Fruit fly (Drosophila melanogaster) whole organism, embryonic: ENCODE results near the gene CG15641.

Experiments used
- Awh ChIP-seq: fragments of 200-800 bp; sonication (Bioruptor generic); IDR thresholded peaks from 2 replicates; pipeline ENCODE4, ENCODE4 v1.3.6; 2022; ENCODE audit warnings: missing biosample characterization, missing genetic modification characterization
- B-H2 ChIP-seq: fragments of 200-800 bp; sonication (Bioruptor generic); optimal IDR thresholded peaks from 2 replicates; lab custom pipeline; 2018; ENCODE audit warnings: missing biosample characterization, mild to moderate bottlenecking, missing genetic modification characterization
- CG10209 ChIP-seq: fragments of 200-800 bp; sonication (Bioruptor generic); optimal IDR thresholded peaks from 3 replicates; lab custom pipeline; 2017; ENCODE audit warnings: missing biosample characterization, mild to moderate bottlenecking, missing genetic modification characterization, missing genetic modification reagents
- CG10321 ChIP-seq: fragments of 200-800 bp; sonication (Bioruptor generic); IDR thresholded peaks from 2 replicates; pipeline ENCODE4 v1.3.6; 2022; ENCODE audit warnings: missing biosample characterization, missing genetic modification characterization
- CG12219 ChIP-seq: fragments of 200-800 bp; sonication (Bioruptor generic); optimal IDR thresholded peaks from 3 replicates; lab custom pipeline; 2018; ENCODE audit warnings: missing biosample characterization, mild to moderate bottlenecking, missing genetic modification characterization
- CG14667 ChIP-seq: fragments of 200-800 bp; sonication (Bioruptor generic); IDR thresholded peaks from 2 replicates; pipeline ENCODE4 v1.3.6; 2022; ENCODE audit warnings: missing biosample characterization, missing genetic modification characterization
- CG17186 ChIP-seq: fragments of 200-800 bp; sonication (Bioruptor generic); optimal IDR thresholded peaks from 3 replicates; lab custom pipeline; 2017; ENCODE audit warnings: missing biosample characterization, missing genetic modification reagents, missing genetic modification characterization
- CG17385 ChIP-seq: fragments of 200-800 bp; sonication (Bioruptor generic); optimal IDR thresholded peaks from 3 replicates; lab custom pipeline; 2018; ENCODE audit warnings: missing biosample characterization, mild to moderate bottlenecking, missing genetic modification characterization
- CG18262 ChIP-seq: fragments of 200-800 bp; optimal IDR thresholded peaks from 3 replicates; lab custom pipeline; 2019; ENCODE audit warnings: missing biosample characterization, mild to moderate bottlenecking, missing genetic modification characterization, moderate library complexity
- CG2129 ChIP-seq: fragments of 200-800 bp; sonication (Bioruptor generic); IDR thresholded peaks from 2 replicates; pipeline ENCODE4 v1.3.6; 2022; ENCODE audit warnings: missing biosample characterization, missing genetic modification characterization; ENCODE audit not compliant: partially characterized antibody
- CG32532 ChIP-seq: fragments of 200-800 bp; sonication (Bioruptor generic); IDR thresholded peaks from 2 replicates; pipeline ENCODE4 v1.3.6; 2022; ENCODE audit warnings: missing biosample characterization, missing genetic modification characterization
- CG32772 ChIP-seq: fragments of 200-800 bp; sonication (Bioruptor generic); IDR thresholded peaks from 2 replicates; pipeline ENCODE4 v1.3.6; 2022; ENCODE audit warnings: missing biosample characterization, missing genetic modification characterization
- CG3407 ChIP-seq: fragments of 200-800 bp; sonication (Bioruptor generic); optimal IDR thresholded peaks from 2 replicates; lab custom pipeline; 2018; ENCODE audit warnings: missing biosample characterization, mild to moderate bottlenecking, missing genetic modification characterization
- CG4707 ChIP-seq: fragments of 200-800 bp; sonication (Bioruptor generic); optimal IDR thresholded peaks from 2 replicates; lab custom pipeline; 2018; ENCODE audit warnings: missing biosample characterization, mild to moderate bottlenecking, missing genetic modification characterization, moderate library complexity
- CG6254 ChIP-seq: fragments of 200-800 bp; sonication (Bioruptor generic); optimal IDR thresholded peaks from 3 replicates; lab custom pipeline; 2017; ENCODE audit warnings: mild to moderate bottlenecking, missing biosample characterization, missing genetic modification reagents, missing genetic modification characterization
- CG6683 ChIP-seq: fragments of 200-800 bp; sonication (Bioruptor generic); optimal IDR thresholded peaks from 2 replicates; lab custom pipeline; 2017; ENCODE audit warnings: missing biosample characterization, mild to moderate bottlenecking, missing genetic modification characterization, missing genetic modification reagents
- CG7786 ChIP-seq: fragments of 200-800 bp; sonication (Bioruptor generic); optimal IDR thresholded peaks from 2 replicates; lab custom pipeline; 2016; ENCODE audit warnings: missing biosample characterization, missing genetic modification characterization
- CG7963 ChIP-seq: fragments of 200-800 bp; sonication (Bioruptor generic); IDR thresholded peaks from 3 replicates; pipeline ENCODE4 v1.3.6; 2022; ENCODE audit warnings: missing biosample characterization, missing genetic modification characterization; ENCODE audit not compliant: partially characterized antibody
- CG8089 ChIP-seq: fragments of 200-800 bp; sonication (Bioruptor generic); optimal IDR thresholded peaks from 3 replicates; lab custom pipeline; 2016; ENCODE audit warnings: missing biosample characterization, missing genetic modification characterization
- CG8944 ChIP-seq: fragments of 200-800 bp; sonication (Bioruptor generic); optimal IDR thresholded peaks from 3 replicates; lab custom pipeline; 2016; ENCODE audit warnings: missing biosample characterization, missing genetic modification characterization
- CG9876 ChIP-seq: fragments of 200-800 bp; sonication (Bioruptor generic); optimal IDR thresholded peaks from 2 replicates; lab custom pipeline; 2016; ENCODE audit warnings: missing biosample characterization, missing genetic modification characterization
- Dip3 ChIP-seq: fragments of 200-800 bp; sonication (Bioruptor generic); optimal IDR thresholded peaks from 3 replicates; lab custom pipeline; 2016; ENCODE audit warnings: missing biosample characterization, missing genetic modification characterization
- Fer2 ChIP-seq: fragments of 200-800 bp; sonication (Bioruptor generic); optimal IDR thresholded peaks from 2 replicates; lab custom pipeline; 2018; ENCODE audit warnings: missing biosample characterization, mild to moderate bottlenecking, missing genetic modification characterization, moderate library complexity
- Gug ChIP-seq: fragments of 200-800 bp; sonication (Bioruptor generic); IDR thresholded peaks from 4 replicates; pipeline ENCODE4 v1.3.6; 2022; ENCODE audit warnings: missing biosample characterization, missing genetic modification characterization
- Hand ChIP-seq: fragments of 200-800 bp; sonication (Bioruptor generic); optimal IDR thresholded peaks from 2 replicates; lab custom pipeline; 2017; ENCODE audit warnings: mild to moderate bottlenecking, missing biosample characterization, missing genetic modification reagents, missing genetic modification characterization
- Hmr ChIP-seq: fragments of 200-800 bp; sonication (Bioruptor generic); optimal IDR thresholded peaks from 3 replicates; lab custom pipeline; 2017; ENCODE audit warnings: mild to moderate bottlenecking, missing biosample characterization, missing genetic modification reagents, missing genetic modification characterization
- Hmx ChIP-seq: fragments of 200-800 bp; sonication (Bioruptor generic); optimal IDR thresholded peaks from 2 replicates; lab custom pipeline; 2016; ENCODE audit warnings: missing biosample characterization, missing genetic modification characterization
- Kr ChIP-seq: fragments of 200-800 bp; sonication (Bioruptor generic); optimal IDR thresholded peaks from 2 replicates; lab custom pipeline; 2017; ENCODE audit warnings: missing biosample characterization, mild to moderate bottlenecking, missing genetic modification characterization
- Lim3 ChIP-seq: fragments of 200-800 bp; sonication (Bioruptor generic); IDR thresholded peaks from 2 replicates; pipeline ENCODE4 v1.3.6; 2022; ENCODE audit warnings: missing biosample characterization, missing genetic modification characterization
- MTF-1 ChIP-seq: fragments of 200-800 bp; sonication (Bioruptor generic); optimal IDR thresholded peaks from 2 replicates; lab custom pipeline; 2018; ENCODE audit warnings: missing biosample characterization, mild to moderate bottlenecking, missing genetic modification characterization, borderline replicate concordance
- Med ChIP-seq: fragments of 200-800 bp; sonication (Bioruptor generic); peaks from one replicate; lab custom pipeline; 2016; ENCODE audit warnings: missing biosample characterization, missing genetic modification characterization, mild to moderate bottlenecking, inconsistent platforms, moderate library complexity
- Meics ChIP-seq: fragments of 200-800 bp; sonication (Bioruptor generic); optimal IDR thresholded peaks from 2 replicates; lab custom pipeline; 2017; ENCODE audit warnings: missing biosample characterization, mild to moderate bottlenecking, missing genetic modification characterization
- Nf-YB ChIP-seq: fragments of 200-800 bp; sonication (Bioruptor generic); optimal IDR thresholded peaks from 3 replicates; lab custom pipeline; 2019; ENCODE audit warnings: missing biosample characterization, mild to moderate bottlenecking, missing genetic modification characterization, moderate library complexity
- Pdp1 ChIP-seq, 2 experiments: fragments of 200-800 bp; sonication (Bioruptor generic); optimal IDR thresholded peaks; 3 replicates each; lab custom pipeline; 2016; ENCODE audit warnings: missing biosample characterization in 2 of 2, missing genetic modification characterization in 2 of 2, mild to moderate bottlenecking in 1 of 2, moderate library complexity in 1 of 2
- ap ChIP-seq: fragments of 200-800 bp; sonication (Bioruptor generic); IDR thresholded peaks from 2 replicates; pipeline ENCODE4 v1.3.6; 2022; ENCODE audit warnings: missing biosample characterization, missing genetic modification characterization
- ci ChIP-seq: fragments of 200-800 bp; sonication (Bioruptor generic); IDR thresholded peaks from 3 replicates; pipeline ENCODE4 v1.3.6; 2022; ENCODE audit warnings: missing biosample characterization, missing genetic modification characterization
- corto ChIP-seq: fragments of 200-800 bp; sonication (Bioruptor generic); optimal IDR thresholded peaks from 2 replicates; lab custom pipeline; 2016; ENCODE audit warnings: missing biosample characterization, mild to moderate bottlenecking, missing genetic modification characterization, moderate library complexity
- ftz-f1 ChIP-seq: fragments of 200-800 bp; sonication (Bioruptor generic); optimal IDR thresholded peaks from 2 replicates; lab custom pipeline; 2016; ENCODE audit warnings: missing biosample characterization, missing genetic modification characterization
- gcm ChIP-seq: fragments of 200-800 bp; sonication (Bioruptor generic); optimal IDR thresholded peaks from 2 replicates; lab custom pipeline; 2019; ENCODE audit warnings: missing biosample characterization, mild to moderate bottlenecking, missing genetic modification characterization, moderate library complexity
- grn ChIP-seq: fragments of 200-800 bp; sonication (Bioruptor generic); optimal IDR thresholded peaks from 3 replicates; lab custom pipeline; 2017; ENCODE audit warnings: missing biosample characterization, missing genetic modification characterization
- her ChIP-seq: fragments of 200-800 bp; sonication (Bioruptor generic); optimal IDR thresholded peaks from 2 replicates; lab custom pipeline; 2016; ENCODE audit warnings: missing biosample characterization, missing genetic modification characterization
- lola ChIP-seq, 3 experiments: fragments of >200 bp in 2 of 3; fragments of 200-800 bp in 1 of 3; sonication (Bioruptor generic) in 1 of 3; optimal IDR thresholded peaks; 2 replicates each; lab custom pipeline; 2017 to 2019; ENCODE audit warnings: missing biosample characterization in 3 of 3, missing genetic modification characterization in 3 of 3, mild to moderate bottlenecking in 1 of 3, moderate library complexity in 1 of 3
- nmo ChIP-seq: fragments of 200-800 bp; sonication (Bioruptor generic); optimal IDR thresholded peaks from 2 replicates; lab custom pipeline; 2018; ENCODE audit warnings: missing biosample characterization, mild to moderate bottlenecking, missing genetic modification characterization, moderate library complexity
- peb ChIP-seq: fragments of 200-800 bp; sonication (Bioruptor generic); IDR thresholded peaks from 2 replicates; pipeline ENCODE4 v1.3.6; 2022; ENCODE audit warnings: missing biosample characterization, missing genetic modification characterization
- pho ChIP-seq: fragments of 200-800 bp; sonication (Bioruptor generic); optimal IDR thresholded peaks from 2 replicates; lab custom pipeline; 2016; ENCODE audit warnings: missing biosample characterization, missing genetic modification characterization
- rib ChIP-seq: fragments of 200-800 bp; sonication (Bioruptor generic); IDR thresholded peaks from 2 replicates; pipeline ENCODE4 v1.3.6; 2022; ENCODE audit warnings: missing biosample characterization, missing genetic modification characterization
- row ChIP-seq: fragments of 200-800 bp; sonication (Bioruptor generic); IDR thresholded peaks from 3 replicates; pipeline ENCODE4 v1.3.6; 2022; ENCODE audit warnings: missing biosample characterization, missing genetic modification characterization
- sc ChIP-seq, 3 experiments: fragments of >200 bp in 2 of 3; fragments of 200-800 bp in 1 of 3; sonication (Bioruptor generic) in 1 of 3; optimal IDR thresholded peaks; 2 replicates in 2 of 3; 3 replicates in 1 of 3; lab custom pipeline; 2017; ENCODE audit warnings: mild to moderate bottlenecking in 1 of 3, missing biosample characterization in 1 of 3, missing genetic modification characterization in 1 of 3, missing genetic modification reagents in 1 of 3
- sob ChIP-seq: fragments of 200-800 bp; sonication (Bioruptor generic); IDR thresholded peaks from 2 replicates; pipeline ENCODE4 v1.3.6; 2022; ENCODE audit warnings: missing biosample characterization, missing genetic modification characterization
- tna ChIP-seq: fragments of 200-800 bp; sonication (Bioruptor generic); IDR thresholded peaks from 2 replicates; pipeline ENCODE4 v1.3.6; 2022; ENCODE audit warnings: missing biosample characterization, missing genetic modification characterization; ENCODE audit not compliant: partially characterized antibody
- usp ChIP-seq: fragments of >200 bp; optimal IDR thresholded peaks from 2 replicates; lab custom pipeline; 2017; ENCODE audit warnings: missing biosample characterization, missing genetic modification characterization

CG15641 gene

DNA sequence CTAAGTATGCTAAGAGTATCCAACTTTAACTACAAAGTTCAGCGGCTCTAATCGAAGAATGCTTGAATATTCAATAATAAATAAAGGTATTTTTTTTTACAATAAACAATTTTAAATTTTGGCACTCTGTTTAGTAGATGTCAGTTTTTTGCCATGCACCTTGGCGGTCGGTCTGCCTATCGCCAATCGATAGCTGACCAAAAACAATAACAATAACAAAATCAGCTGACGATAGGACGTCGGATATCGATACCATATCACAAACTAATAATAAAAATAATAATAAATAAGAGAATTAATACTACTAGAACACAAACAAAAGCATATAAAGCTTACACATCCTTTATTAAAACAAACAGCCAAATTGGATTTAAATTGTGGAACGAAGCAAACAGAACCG lies 19.0 kb downstream of the CG15641 start, which contains the start of gene Gmap (continued):
- TF ChIP-seq Hand (GFP tag; lab: Kevin White, UChicago) (no peak), Dip3 (GFP tag; lab: Kevin White, UChicago) (no peak), her (no peak), sob (no peak), Meics (GFP tag; lab: Kevin White, UChicago) (no peak), corto (GFP tag; lab: Kevin White, UChicago) (no peak), tna (GFP tag; lab: Robert Waterston, UW) (peak; percentile 96), CG6254 (GFP tag; lab: Kevin White, UChicago) (no peak), grn (GFP tag; lab: Kevin White, UChicago) (no peak), gcm (GFP tag; lab: Kevin White, UChicago) (no peak), Hmx (no peak), ftz-f1 (GFP tag; lab: Kevin White, UChicago) (no peak), MTF-1 (GFP tag; lab: Kevin White, UChicago) (no peak), CG8089 (GFP tag; lab: Kevin White, UChicago) (no peak), Awh (GFP tag; lab: Robert Waterston, UW) (no peak), CG10321 (GFP tag; lab: Robert Waterston, UW) (no peak), CG12219 (GFP tag; lab: Kevin White, UChicago) (no peak), CG17385 (GFP tag; lab: Kevin White, UChicago) (no peak), Med (GFP tag; lab: Kevin White, UChicago) (peak; percentile 42), Kr (GFP tag; lab: Kevin White, UChicago) (no peak), CG2129 (GFP tag; lab: Robert Waterston, UW) (no peak), CG10209 (GFP tag; lab: Kevin White, UChicago) (no peak), CG7786 (GFP tag; lab: Kevin White, UChicago) (no peak), Gug (GFP tag; lab: Robert Waterston, UW) (no peak), ci (GFP tag; lab: Robert Waterston, UW) (no peak), pho (GFP tag; lab: Kevin White, UChicago) (no peak), CG3407 (GFP tag; lab: Kevin White, UChicago) (no peak), Hmr (GFP tag; lab: Kevin White, UChicago) (no peak), CG18262 (tag; lab: Kevin White, UChicago) (no peak), lola (GFP tag; optimal IDR thresholded peaks at IDR 0.05; lab: Kevin White, UChicago) (no peak), Pdp1 (GFP tag; optimal IDR thresholded peaks at IDR 0.05; lab: Kevin White, UChicago) (no peak), CG4707 (GFP tag; lab: Kevin White, UChicago) (no peak), usp (GFP tag; lab: Kevin White, UChicago) (no peak), row (GFP tag; lab: Robert Waterston, UW) (peak; percentile 14; the same call in 1 of the 3 replicates), sc (optimal IDR thresholded peaks at IDR 0.05; lab: Kevin White, UChicago) (no peak), sc (GFP tag; optimal IDR thresholded peaks at IDR 0.05; lab: Kevin White, UChicago) (no peak), CG14667 (GFP tag; lab: Robert Waterston, UW) (no peak), CG9876 (GFP tag; lab: Kevin White, UChicago) (no peak), peb (GFP tag; lab: Robert Waterston, UW) (no peak), CG6683 (GFP tag; lab: Kevin White, UChicago) (no peak), Fer2 (tag; lab: Kevin White, UChicago) (no peak), ap (no peak), CG7963 (GFP tag; lab: Robert Waterston, UW) (peak; percentile 93), CG17186 (GFP tag; lab: Kevin White, UChicago) (no peak), Lim3 (GFP tag; lab: Robert Waterston, UW) (no peak), CG32532 (no peak), nmo (no peak), CG8944 (GFP tag; lab: Kevin White, UChicago) (no peak), rib (GFP tag; lab: Robert Waterston, UW) (no peak), Nf-YB (GFP tag; lab: Kevin White, UChicago) (no peak), B-H2 (GFP tag; lab: Kevin White, UChicago) (no peak), CG32772 (GFP tag; lab: Robert Waterston, UW) (no peak)
